Fruit fly (Drosophila melanogaster) whole organism, adult: ENCODE results near the gene Cbp20.

ENCODE experiments used
- CG11617 ChIP-seq: fragments of 200-800 bp; sonication (Bioruptor generic); optimal IDR thresholded peaks from 2 replicates; lab custom pipeline; 2017; ENCODE audit warnings: mild to moderate bottlenecking, missing biosample characterization, missing genetic modification reagents, missing genetic modification characterization
- CG14711 ChIP-seq: fragments of 200-800 bp; sonication (Bioruptor generic); optimal IDR thresholded peaks from 2 replicates; lab custom pipeline; 2018; ENCODE audit warnings: missing biosample characterization, mild to moderate bottlenecking, missing genetic modification characterization, moderate library complexity
- CG33017 ChIP-seq: fragments of 200-800 bp; sonication (Bioruptor generic); optimal IDR thresholded peaks from 2 replicates; lab custom pipeline; 2018; ENCODE audit warnings: missing biosample characterization, mild to moderate bottlenecking, missing genetic modification characterization, moderate library complexity
- CG5204 ChIP-seq: fragments of 200-800 bp; sonication (Bioruptor generic); optimal IDR thresholded peaks from 2 replicates; lab custom pipeline; 2016; ENCODE audit warnings: missing biosample characterization, missing genetic modification characterization
- CG7045 ChIP-seq: fragments of 200-800 bp; sonication (Bioruptor generic); optimal IDR thresholded peaks from 2 replicates; lab custom pipeline; 2017; ENCODE audit warnings: missing biosample characterization, mild to moderate bottlenecking, missing genetic modification characterization
- CG7101 ChIP-seq: fragments of 200-800 bp; sonication (Bioruptor generic); optimal IDR thresholded peaks from 2 replicates; lab custom pipeline; 2018; ENCODE audit warnings: missing biosample characterization, mild to moderate bottlenecking, missing genetic modification characterization, moderate library complexity
- Clk ChIP-seq: fragments of 200-800 bp; sonication (Bioruptor generic); optimal IDR thresholded peaks from 2 replicates; lab custom pipeline; 2017; ENCODE audit warnings: missing biosample characterization, missing genetic modification characterization
- Crg-1 ChIP-seq: fragments of 200-800 bp; sonication (Bioruptor generic); optimal IDR thresholded peaks from 2 replicates; lab custom pipeline; 2016; ENCODE audit warnings: missing biosample characterization, missing genetic modification characterization
- Hr96 ChIP-seq: fragments of 200-800 bp; sonication (Bioruptor generic); optimal IDR thresholded peaks from 2 replicates; lab custom pipeline; 2016; ENCODE audit warnings: missing biosample characterization, missing genetic modification characterization
- Mnt ChIP-seq: fragments of 200-800 bp; sonication (Bioruptor generic); optimal IDR thresholded peaks from 2 replicates; lab custom pipeline; 2016; ENCODE audit warnings: missing biosample characterization, mild to moderate bottlenecking, missing genetic modification characterization
- cic ChIP-seq: fragments of 200-800 bp; sonication (Bioruptor generic); optimal IDR thresholded peaks from 2 replicates; lab custom pipeline; 2017; ENCODE audit warnings: missing biosample characterization, mild to moderate bottlenecking, missing genetic modification characterization, moderate library complexity

DNA sequence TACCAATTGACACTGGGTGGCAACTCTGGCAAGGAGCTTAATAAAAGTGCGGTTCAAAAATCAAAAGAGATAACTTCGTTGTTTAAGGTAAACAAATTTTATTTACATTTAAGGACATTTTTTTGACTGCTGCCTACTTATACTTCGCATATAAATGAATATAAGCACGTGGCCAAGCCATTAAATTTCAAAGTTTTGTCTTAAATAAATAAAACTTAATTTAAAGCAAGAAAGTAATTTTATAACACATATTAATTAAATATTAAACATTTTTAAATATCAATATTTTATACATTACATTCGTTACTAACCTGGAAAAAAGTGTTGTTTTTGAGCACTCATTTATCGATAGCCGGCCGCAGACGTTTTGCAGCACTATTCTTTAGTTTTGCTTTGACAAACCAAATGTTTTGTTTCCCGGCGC lies 24.3 kb downstream of the Cbp20 start, which contains the start of the genes CG12321 and MED17:
- peak; percentile 94 for TF ChIP-seq Clk (GFP tag; lab: Kevin White, UChicago)
- no peak for TF ChIP-seq Hr96 (GFP tag; lab: Kevin White, UChicago)
- TF ChIP-seq Crg-1 = peak; percentile 96
- peak; percentile 62 for TF ChIP-seq cic (GFP tag; lab: Kevin White, UChicago)
- TF ChIP-seq Mnt = peak; percentile 75
- peak; percentile 81 for TF ChIP-seq CG5204 (GFP tag; lab: Kevin White, UChicago)
- TF ChIP-seq CG11617 (GFP tag; lab: Kevin White, UChicago) = peak; percentile 93
- TF ChIP-seq CG7101 (tag; lab: Kevin White, UChicago) = peak; percentile 93
- TF ChIP-seq CG14711 (tag; lab: Kevin White, UChicago) = peak; percentile 89
- TF ChIP-seq CG7045 = peak; percentile 94
- TF ChIP-seq CG33017 (tag; lab: Kevin White, UChicago) = peak; percentile 83
